Worm (Caenorhabditis elegans) whole organism, young adult: ENCODE results near the gene D1086.19.

Source experiments
- B0261.1 ChIP-seq: sonication (generic microtip); optimal IDR thresholded peaks from 2 replicates; lab custom pipeline; 2016; ENCODE audit warnings: mild to moderate bottlenecking, missing genetic modification characterization, moderate library complexity, missing compliant biosample characterization
- C17E4.6 ChIP-seq: fragments of 200-800 bp; sonication (Bioruptor generic); IDR thresholded peaks from 2 replicates; pipeline ENCODE4 v1.3.6; 2022; ENCODE audit warnings: missing genetic modification reagents, missing genetic modification characterization, missing compliant biosample characterization
- F22D6.2 ChIP-seq: sonication (generic microtip); optimal IDR thresholded peaks from 2 replicates; lab custom pipeline; 2016; ENCODE audit warnings: mild to moderate bottlenecking, missing genetic modification characterization, missing compliant biosample characterization
- F23B12.7 ChIP-seq: sonication (generic microtip); optimal IDR thresholded peaks from 2 replicates; lab custom pipeline; 2017; ENCODE audit warnings: missing genetic modification characterization, mild to moderate bottlenecking, missing compliant biosample characterization, antibody characterized with exemption, moderate library complexity; ENCODE audit not compliant: insufficient read depth
- K11D2.4 ChIP-seq: fragments of 200-800 bp; sonication (Bioruptor generic); IDR thresholded peaks from 2 replicates; pipeline ENCODE4 v1.3.6; 2022; ENCODE audit warnings: missing genetic modification reagents, missing genetic modification characterization, missing compliant biosample characterization
- T07F8.4 ChIP-seq: sonication (generic microtip); optimal IDR thresholded peaks from 2 replicates; lab custom pipeline; 2016; ENCODE audit warnings: mild to moderate bottlenecking, missing genetic modification characterization, moderate library complexity, missing compliant biosample characterization
- Y79H2A.3 ChIP-seq: fragments of 200-800 bp; sonication (Bioruptor generic); conservative IDR thresholded peaks from 2 replicates; pipeline ENCODE4 v1.3.6; 2022; ENCODE audit warnings: missing genetic modification reagents, missing genetic modification characterization, missing compliant biosample characterization
- Y95B8A.8 ChIP-seq: fragments of 200-800 bp; sonication (Bioruptor generic); IDR thresholded peaks from 2 replicates; pipeline ENCODE4 v1.3.6; 2022; ENCODE audit warnings: missing genetic modification reagents, missing genetic modification characterization, missing compliant biosample characterization
- atf-7 ChIP-seq: sonication (generic microtip); optimal IDR thresholded peaks from 2 replicates; lab custom pipeline; 2017; ENCODE audit warnings: mild to moderate bottlenecking, missing genetic modification characterization, missing compliant biosample characterization
- athp-1 ChIP-seq: sonication (generic microtip); optimal IDR thresholded peaks from 2 replicates; lab custom pipeline; 2017; ENCODE audit warnings: mild to moderate bottlenecking, missing genetic modification characterization, missing compliant biosample characterization
- bed-1 ChIP-seq: fragments of 200-800 bp; sonication (Bioruptor generic); IDR thresholded peaks from 2 replicates; pipeline ENCODE4 v1.3.6; 2022; ENCODE audit warnings: missing genetic modification reagents, missing genetic modification characterization, missing compliant biosample characterization
- cebp-1 ChIP-seq, 2 experiments: fragments of 200-800 bp in 1 of 2; sonication (Bioruptor generic) in 1 of 2; sonication (generic microtip) in 1 of 2; IDR thresholded peaks in 1 of 2; optimal IDR thresholded peaks in 1 of 2; 2 replicates each; pipeline versions ENCODE4 v1.3.6 to Lab custom; 2017 to 2022; ENCODE audit warnings: missing compliant biosample characterization in 2 of 2, missing genetic modification characterization in 2 of 2, mild to moderate bottlenecking in 1 of 2, missing genetic modification reagents in 1 of 2, moderate library complexity in 1 of 2
- cebp-2 ChIP-seq: fragments of 200-800 bp; sonication (Bioruptor generic); IDR thresholded peaks from 2 replicates; pipeline ENCODE4 v1.3.6; 2022; ENCODE audit warnings: missing genetic modification characterization, missing compliant biosample characterization
- ceh-27 ChIP-seq: fragments of 200-800 bp; sonication (Bioruptor generic); optimal IDR thresholded peaks from 2 replicates; lab custom pipeline; 2018; ENCODE audit warnings: mild to moderate bottlenecking, missing genetic modification characterization, moderate library complexity, missing compliant biosample characterization
- ceh-58 ChIP-seq: fragments of 200-800 bp; sonication (Bioruptor generic); IDR thresholded peaks from 2 replicates; pipeline ENCODE4 v1.3.6; 2022; ENCODE audit warnings: missing genetic modification characterization, missing compliant biosample characterization
- ceh-91 ChIP-seq: fragments of 200-800 bp; sonication (Bioruptor generic); IDR thresholded peaks from 2 replicates; pipeline ENCODE4 v1.3.6; 2022; ENCODE audit warnings: missing genetic modification reagents, missing genetic modification characterization, missing compliant biosample characterization
- dpff-1 ChIP-seq: sonication (generic microtip); optimal IDR thresholded peaks from 2 replicates; lab custom pipeline; 2017; ENCODE audit warnings: mild to moderate bottlenecking, missing genetic modification characterization, missing compliant biosample characterization
- efl-1 ChIP-seq: fragments of 150-350 bp; optimal IDR thresholded peaks from 2 replicates; lab custom pipeline; 2014; ENCODE audit warnings: missing biosample characterization, missing genetic modification reagents, missing genetic modification characterization
- egl-18 ChIP-seq: fragments of 200-800 bp; sonication (Bioruptor generic); IDR thresholded peaks from 2 replicates; pipeline ENCODE4 v1.3.6; 2022; ENCODE audit warnings: missing genetic modification reagents, missing genetic modification characterization, missing compliant biosample characterization
- egrh-3 ChIP-seq: fragments of 200-800 bp; sonication (Bioruptor generic); IDR thresholded peaks from 2 replicates; pipeline ENCODE4 v1.3.6; 2022; ENCODE audit warnings: missing genetic modification reagents, missing genetic modification characterization, missing compliant biosample characterization
- gei-17 ChIP-seq: fragments of 200-800 bp; sonication (Bioruptor generic); optimal IDR thresholded peaks from 2 replicates; lab custom pipeline; 2018; ENCODE audit warnings: mild to moderate bottlenecking, missing genetic modification characterization, missing compliant biosample characterization
- him-1 ChIP-seq: sonication (generic microtip); optimal IDR thresholded peaks from 2 replicates; lab custom pipeline; 2016; ENCODE audit warnings: missing genotype, missing genetic modification reagents, missing genetic modification characterization, missing compliant biosample characterization
- hlh-26 ChIP-seq: fragments of 200-800 bp; sonication (Bioruptor generic); conservative IDR thresholded peaks from 2 replicates; pipeline ENCODE4 v1.3.6; 2022; ENCODE audit warnings: missing genetic modification reagents, missing genetic modification characterization, missing compliant biosample characterization
- hrde-1 ChIP-seq: sonication (generic microtip); optimal IDR thresholded peaks from 2 replicates; lab custom pipeline; 2016; ENCODE audit warnings: missing genetic modification characterization, mild to moderate bottlenecking, missing compliant biosample characterization, moderate library complexity, missing genotype, missing genetic modification reagents, borderline replicate concordance
- hsf-1 ChIP-seq: fragments of 200-800 bp; sonication (Bioruptor generic); IDR thresholded peaks from 2 replicates; pipeline ENCODE4 v1.3.6; 2022; ENCODE audit warnings: missing genetic modification reagents, missing genetic modification characterization, missing compliant biosample characterization
- lag-1 ChIP-seq: fragments of 200-800 bp; sonication (Bioruptor generic); IDR thresholded peaks from 2 replicates; pipeline ENCODE4 v1.3.6; 2022; ENCODE audit warnings: missing genetic modification reagents, missing genetic modification characterization, missing compliant biosample characterization
- lin-40 ChIP-seq: sonication (generic microtip); optimal IDR thresholded peaks from 2 replicates; lab custom pipeline; 2016; ENCODE audit warnings: missing genetic modification characterization, mild to moderate bottlenecking, missing compliant biosample characterization, missing genotype, missing genetic modification reagents
- madf-3 ChIP-seq: fragments of 200-800 bp; sonication (Bioruptor generic); IDR thresholded peaks from 2 replicates; pipeline ENCODE4 v1.3.6; 2022; ENCODE audit warnings: missing genetic modification reagents, missing genetic modification characterization, missing compliant biosample characterization
- madf-8 ChIP-seq: fragments of 200-800 bp; sonication (Bioruptor generic); conservative IDR thresholded peaks from 2 replicates; pipeline ENCODE4 v1.3.6; 2022; ENCODE audit warnings: missing genetic modification reagents, missing genetic modification characterization, missing compliant biosample characterization
- mcd-1 ChIP-seq: fragments of 200-800 bp; sonication (Bioruptor generic); IDR thresholded peaks from 2 replicates; pipeline ENCODE4 v1.3.6; 2022; ENCODE audit warnings: missing genetic modification reagents, missing genetic modification characterization, missing compliant biosample characterization
- mes-4 ChIP-seq: sonication (generic microtip); optimal IDR thresholded peaks from 2 replicates; lab custom pipeline; 2016; ENCODE audit warnings: missing genotype, missing genetic modification characterization, missing compliant biosample characterization
- nhr-27 ChIP-seq: fragments of 200-800 bp; sonication (Bioruptor generic); optimal IDR thresholded peaks from 2 replicates; lab custom pipeline; 2018; ENCODE audit warnings: mild to moderate bottlenecking, missing genetic modification characterization, moderate library complexity, missing compliant biosample characterization
- sdz-38 ChIP-seq: sonication (generic microtip); optimal IDR thresholded peaks from 2 replicates; lab custom pipeline; 2016; ENCODE audit warnings: missing genotype, missing genetic modification characterization, missing compliant biosample characterization
- snpc-1.3 ChIP-seq: sonication (generic microtip); optimal IDR thresholded peaks from 2 replicates; lab custom pipeline; 2017; ENCODE audit warnings: missing genetic modification characterization, mild to moderate bottlenecking, missing compliant biosample characterization, antibody characterized with exemption, moderate library complexity, missing genotype, missing genetic modification reagents; ENCODE audit not compliant: insufficient read depth
- snpc-4 ChIP-seq, 5 experiments: fragments of 150-350 bp in 1 of 5; sonication (generic microtip) in 4 of 5; optimal IDR thresholded peaks; 2 replicates each; lab custom pipeline; 2014 to 2018; ENCODE audit warnings: missing genetic modification characterization in 5 of 5, missing biosample characterization in 3 of 5, antibody characterized with exemption in 2 of 5, mild to moderate bottlenecking in 2 of 5, missing compliant biosample characterization in 2 of 5, missing genotype in 2 of 5, moderate library complexity in 2 of 5, missing genetic modification reagents in 1 of 5
- sptf-2 ChIP-seq: fragments of 200-800 bp; sonication (Bioruptor generic); optimal IDR thresholded peaks from 2 replicates; lab custom pipeline; 2018; ENCODE audit warnings: mild to moderate bottlenecking, missing genetic modification characterization, missing compliant biosample characterization
- tbp1 ChIP-seq: fragments of 200-800 bp; sonication (Bioruptor generic); optimal IDR thresholded peaks from 2 replicates; lab custom pipeline; 2018; ENCODE audit warnings: mild to moderate bottlenecking, missing genetic modification characterization, missing compliant biosample characterization
- tlf-1 ChIP-seq: fragments of 200-800 bp; sonication (Bioruptor generic); optimal IDR thresholded peaks from 2 replicates; lab custom pipeline; 2018; ENCODE audit warnings: mild to moderate bottlenecking, missing genetic modification characterization, missing compliant biosample characterization
- xnd-1 ChIP-seq: sonication (generic microtip); optimal IDR thresholded peaks from 2 replicates; lab custom pipeline; 2016; ENCODE audit warnings: missing genotype, missing genetic modification reagents, missing genetic modification characterization, missing compliant biosample characterization
- zim-3 ChIP-seq: sonication (generic microtip); optimal IDR thresholded peaks from 2 replicates; lab custom pipeline; 2017; ENCODE audit warnings: mild to moderate bottlenecking, missing genetic modification characterization, moderate library complexity, missing compliant biosample characterization
- ztf-26 ChIP-seq: sonication (generic microtip); optimal IDR thresholded peaks from 2 replicates; lab custom pipeline; 2017; ENCODE audit warnings: missing genetic modification characterization, missing compliant biosample characterization
- ztf-28 ChIP-seq: fragments of 200-800 bp; sonication (Bioruptor generic); IDR thresholded peaks from 2 replicates; pipeline ENCODE4 v1.3.6; 2022; ENCODE audit warnings: missing genetic modification reagents, missing genetic modification characterization, missing compliant biosample characterization
- ztf-6 ChIP-seq: fragments of 200-800 bp; sonication (Bioruptor generic); IDR thresholded peaks from 2 replicates; pipeline ENCODE4 v1.3.6; 2022; ENCODE audit warnings: missing genetic modification reagents, missing genetic modification characterization, missing compliant biosample characterization

The D1086.19 gene

DNA sequence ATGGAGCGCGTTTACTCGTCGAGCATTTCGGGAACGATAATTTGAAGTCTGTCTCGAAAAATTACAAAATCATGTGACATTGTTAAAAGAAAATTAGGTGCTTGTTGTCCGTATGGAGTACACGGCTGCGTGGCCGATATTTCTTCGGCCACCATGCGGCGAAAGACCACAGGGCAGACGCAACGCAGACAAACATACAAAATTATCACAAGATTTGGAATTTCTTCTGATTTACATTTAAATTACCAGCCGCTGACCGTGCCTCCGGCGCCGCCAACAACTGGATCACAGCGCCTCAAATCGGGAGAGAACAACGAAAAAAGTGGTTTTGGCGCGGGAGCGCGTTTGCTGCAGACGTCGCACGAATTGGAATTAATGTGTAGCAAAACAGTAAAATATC is 33.1 kb upstream of the D1086.19 start (continued):
- peak; percentile 96 for TF ChIP-seq ceh-27 (GFP tag; lab: Kevin White, UChicago)
- peak; percentile 91 for TF ChIP-seq athp-1 (tag; lab: Kevin White, UChicago)
- peak; percentile 68 for TF ChIP-seq tbp1 (GFP tag; lab: Kevin White, UChicago)
- TF ChIP-seq ceh-91 = peak; percentile 77
- peak; percentile 91 for TF ChIP-seq ztf-6 (GFP tag; lab: Robert Waterston, UW)
- TF ChIP-seq, all 124 proteins: peak for 89; not testable (repeated sequence) for 35

DNA sequence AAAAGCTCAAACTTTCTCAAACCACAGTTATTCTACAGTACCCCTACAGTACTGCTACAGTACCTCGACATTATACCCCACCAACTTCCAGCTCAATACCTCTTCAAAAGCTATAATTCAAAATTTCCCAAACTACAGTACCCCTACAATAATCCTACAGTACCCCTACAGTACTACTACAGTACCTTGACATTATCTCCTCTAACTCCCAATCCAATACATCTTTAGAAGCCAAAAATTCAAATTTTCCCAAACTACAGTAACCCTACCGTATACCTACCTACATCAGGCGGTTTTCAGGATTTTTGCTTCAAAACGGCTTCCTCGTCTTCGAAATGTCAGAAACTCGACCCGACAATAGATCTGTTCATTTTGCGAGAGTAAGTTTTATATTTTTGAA is 30.6 kb upstream of the D1086.19 start, which contains the start of gene F58D12.3:
F58D12.3 (plus strand) TSS at position 301 of the 400 bp plus-strand sequence.
- TF ChIP-seq dpff-1 (tag; lab: Kevin White, UChicago) (no peak), mes-4 (tag; lab: Kevin White, UChicago) (no peak), egl-18 (GFP tag; lab: Robert Waterston, UW) (no peak), ceh-58 (GFP tag; lab: Robert Waterston, UW) (no peak), lag-1 (GFP tag; lab: Robert Waterston, UW) (no peak), Y79H2A.3 (GFP tag; lab: Robert Waterston, UW) (no peak), B0261.1 (tag; lab: Kevin White, UChicago) (no peak), snpc-1.3 (no peak), F22D6.2 (no peak), hsf-1 (GFP tag; lab: Robert Waterston, UW) (no peak), F23B12.7 (tag; lab: Kevin White, UChicago) (no peak), gei-17 (GFP tag; lab: Kevin White, UChicago) (no peak), hrde-1 (tag; lab: Kevin White, UChicago) (no peak), nhr-27 (tag; lab: Kevin White, UChicago) (no peak), lin-40 (tag; lab: Kevin White, UChicago) (no peak), C17E4.6 (GFP tag; lab: Robert Waterston, UW) (no peak), T07F8.4 (tag; lab: Kevin White, UChicago) (no peak), zim-3 (no peak), atf-7 (tag; lab: Kevin White, UChicago) (no peak), sptf-2 (no peak)

DNA sequence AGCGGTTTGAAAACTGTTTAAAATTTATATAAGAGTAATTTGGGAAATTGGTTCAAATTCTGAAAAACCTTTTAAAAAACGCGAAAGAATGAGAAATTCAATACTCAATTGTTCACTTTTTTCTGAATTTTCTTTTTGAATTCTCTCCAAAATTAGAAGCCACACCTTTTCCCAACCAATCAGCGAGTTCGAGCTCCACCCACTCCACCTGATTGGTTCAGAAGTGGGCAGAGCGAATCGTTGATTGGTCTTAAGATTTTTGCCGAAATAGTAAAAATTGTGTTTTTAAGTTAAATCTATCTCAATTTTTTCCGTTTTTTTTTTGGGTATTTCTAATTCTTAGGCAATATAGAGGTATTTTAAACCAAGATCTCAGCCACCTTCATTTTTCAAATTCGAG is 24.2 kb upstream of the D1086.19 start:
- no peak for TF ChIP-seq ztf-6 (GFP tag; lab: Robert Waterston, UW)
- TF ChIP-seq ztf-26 (tag; lab: Kevin White, UChicago) = no peak
- no peak for TF ChIP-seq mcd-1 (GFP tag; lab: Robert Waterston, UW)
- no peak for TF ChIP-seq bed-1 (GFP tag; lab: Robert Waterston, UW)

DNA sequence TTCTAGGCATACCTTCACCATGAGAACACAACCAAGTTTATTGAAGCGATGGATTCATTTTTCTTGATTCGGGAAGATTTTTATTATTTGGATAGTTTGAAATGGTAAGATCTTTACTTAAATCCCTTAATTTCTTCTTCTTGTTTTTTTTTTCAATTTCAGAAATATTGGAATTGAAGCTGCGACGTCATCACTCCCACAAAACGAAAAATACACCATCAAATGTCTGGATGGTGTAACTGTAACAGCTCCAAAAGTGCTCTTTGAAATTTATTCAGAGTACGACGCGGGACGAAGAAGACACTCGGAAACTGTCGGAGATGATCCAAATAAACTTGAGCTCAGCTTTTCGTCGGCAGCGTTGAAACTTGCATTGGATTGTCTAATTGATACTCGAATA is 23.7 kb upstream of the D1086.19 start, which contains the start of gene D1086.21:
D1086.21 (plus strand) TSS at position 301 of the 400 bp plus-strand sequence.
- TF ChIP-seq lag-1 (GFP tag; lab: Robert Waterston, UW) (no peak), Y95B8A.8 (GFP tag; lab: Robert Waterston, UW) (no peak), hlh-26 (no peak), madf-8 (GFP tag; lab: Robert Waterston, UW) (no peak), egrh-3 (GFP tag; lab: Robert Waterston, UW) (no peak), hsf-1 (GFP tag; lab: Robert Waterston, UW) (no peak), madf-3 (GFP tag; lab: Robert Waterston, UW) (no peak), cebp-2 (GFP tag; lab: Robert Waterston, UW) (no peak), K11D2.4 (GFP tag; lab: Robert Waterston, UW) (no peak), cebp-1 (GFP tag; IDR thresholded peaks at IDR 0.05; lab: Robert Waterston, UW) (no peak), cebp-1 (tag; optimal IDR thresholded peaks at IDR 0.05; lab: Kevin White, UChicago) (no peak), sdz-38 (no peak), efl-1 (GFP tag; lab: Kevin White, UChicago) (no peak), ztf-28 (GFP tag; lab: Robert Waterston, UW) (no peak), F22D6.2 (no peak), him-1 (tag; lab: Kevin White, UChicago) (no peak), tlf-1 (GFP tag; lab: Kevin White, UChicago) (no peak), xnd-1 (no peak), snpc-4 (GFP tag; optimal IDR thresholded peaks at IDR 0.05; lab: Kevin White, UChicago) (no peak), snpc-4 (tag; optimal IDR thresholded peaks at IDR 0.05; lab: Kevin White, UChicago) (no peak)
- TF ChIP-seq, all 124 proteins: peak for 0
